Fruit fly (Drosophila melanogaster): ENCODE results near the gene mtDNA-helicase.

Gene mtDNA-helicase

DNA sequence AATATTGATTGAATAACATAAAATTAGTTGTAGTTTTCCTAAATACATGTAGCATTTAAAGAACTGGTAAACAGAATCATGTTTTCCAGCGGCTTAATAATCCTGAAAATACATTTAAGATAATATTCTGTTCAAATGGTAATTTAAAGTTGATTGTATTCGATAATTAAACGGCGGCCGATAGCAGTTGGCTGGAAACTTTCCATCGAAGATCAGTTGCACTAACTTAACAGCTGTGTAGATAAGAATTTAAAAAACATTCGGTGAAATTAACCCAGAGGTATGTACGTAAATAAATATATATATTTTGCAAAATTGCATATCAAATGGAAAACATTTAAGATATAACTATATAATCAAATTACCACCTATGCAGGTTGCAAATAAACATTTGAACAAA is 26.7 kb upstream of the mtDNA-helicase start, which contains the start of gene CG4594 (continued):
- TF ChIP-seq HHEX (GFP tag; optimal IDR thresholded peaks at IDR 0.05) (no peak), CG14860 (GFP tag; IDR thresholded peaks at IDR 0.05; ENCODE audit: partially characterized antibody) (0 out of 3 replicates have a peak, but pooled peaks have one; percentile 12), ATbp (GFP tag; optimal IDR thresholded peaks at IDR 0.05) (no peak), wdn (GFP tag; IDR thresholded peaks at IDR 0.05) (no peak), CG1647 (GFP tag; optimal IDR thresholded peaks at IDR 0.05) (no peak), dpn (GFP tag; optimal IDR thresholded peaks at IDR 0.05) (no peak), ttk (GFP tag; IDR thresholded peaks at IDR 0.05) (no peak), ken (GFP tag; IDR thresholded peaks at IDR 0.05) (no peak), MBD-R2 (GFP tag; IDR thresholded peaks at IDR 0.05) (0 out of 2 replicates have a peak, but pooled peaks have one; percentile 8), CG2678 (tag; optimal IDR thresholded peaks at IDR 0.05) (no peak), CG34224 (GFP tag; IDR thresholded peaks at IDR 0.05; ENCODE audit: partially characterized antibody) (0 out of 3 replicates have a peak, but pooled peaks have one; percentile 28), CG10209 (GFP tag; optimal IDR thresholded peaks at IDR 0.05) (no peak), ci (GFP tag; IDR thresholded peaks at IDR 0.05) (no peak), CG10462 (GFP tag; optimal IDR thresholded peaks at IDR 0.05) (no peak), kay (GFP tag; optimal IDR thresholded peaks at IDR 0.05) (no peak), CG9817 (tag; optimal IDR thresholded peaks at IDR 0.05) (no peak), CG6765 (GFP tag; optimal IDR thresholded peaks at IDR 0.05) (no peak), CG43689 (GFP tag; IDR thresholded peaks at IDR 0.05) (no peak), CG32767 (GFP tag; IDR thresholded peaks at IDR 0.05) (no peak), dmrt99B (tag; optimal IDR thresholded peaks at IDR 0.05) (no peak), scrt (GFP tag; optimal IDR thresholded peaks at IDR 0.05) (no peak), CG7556 (GFP tag; optimal IDR thresholded peaks at IDR 0.05) (no peak)

DNA sequence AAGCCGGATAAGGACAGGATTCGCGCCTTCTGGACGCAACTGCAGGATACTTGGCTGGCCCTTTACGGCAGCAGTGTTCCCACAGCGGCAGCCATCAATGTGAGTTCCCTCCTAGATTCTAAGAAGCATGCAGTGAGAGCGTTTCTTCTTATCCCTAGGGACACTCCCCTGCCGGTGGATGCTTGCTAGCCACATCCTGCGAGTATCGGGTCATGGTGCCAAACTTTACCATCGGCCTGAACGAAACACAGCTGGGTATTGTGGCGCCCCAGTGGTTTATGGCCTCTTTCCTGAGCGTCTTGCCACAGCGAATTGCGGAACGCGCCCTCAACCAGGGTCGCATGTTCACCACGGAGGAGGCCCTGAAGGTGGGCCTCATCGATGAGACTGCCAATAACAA is 26.0 kb upstream of the mtDNA-helicase start:
- 0 out of 3 replicates have a peak, but pooled peaks have one; percentile 37 for TF ChIP-seq jigr1 (GFP tag; IDR thresholded peaks at IDR 0.05)
- TF ChIP-seq Ets65A (GFP tag): peak; percentile 67
- peak; percentile 26; the same call in 1 of the 2 replicates for TF ChIP-seq gsb (GFP tag; IDR thresholded peaks at IDR 0.05)
- TF ChIP-seq Opbp (GFP tag; IDR thresholded peaks at IDR 0.05; ENCODE audit: partially characterized antibody): peak; percentile 46; the same call in 1 of the 3 replicates
- no peak for TF ChIP-seq Vsx1 (GFP tag; optimal IDR thresholded peaks at IDR 0.05)
- TF ChIP-seq Med (GFP tag): peak; percentile 56
- TF ChIP-seq CG4707 (GFP tag; optimal IDR thresholded peaks at IDR 0.05): no peak
- TF ChIP-seq CG13894 (tag; optimal IDR thresholded peaks at IDR 0.05): no peak
- 0 out of 2 replicates have a peak, but pooled peaks have one; percentile 26 for TF ChIP-seq bbx (GFP tag; IDR thresholded peaks at IDR 0.05; ENCODE audit: partially characterized antibody)

DNA sequence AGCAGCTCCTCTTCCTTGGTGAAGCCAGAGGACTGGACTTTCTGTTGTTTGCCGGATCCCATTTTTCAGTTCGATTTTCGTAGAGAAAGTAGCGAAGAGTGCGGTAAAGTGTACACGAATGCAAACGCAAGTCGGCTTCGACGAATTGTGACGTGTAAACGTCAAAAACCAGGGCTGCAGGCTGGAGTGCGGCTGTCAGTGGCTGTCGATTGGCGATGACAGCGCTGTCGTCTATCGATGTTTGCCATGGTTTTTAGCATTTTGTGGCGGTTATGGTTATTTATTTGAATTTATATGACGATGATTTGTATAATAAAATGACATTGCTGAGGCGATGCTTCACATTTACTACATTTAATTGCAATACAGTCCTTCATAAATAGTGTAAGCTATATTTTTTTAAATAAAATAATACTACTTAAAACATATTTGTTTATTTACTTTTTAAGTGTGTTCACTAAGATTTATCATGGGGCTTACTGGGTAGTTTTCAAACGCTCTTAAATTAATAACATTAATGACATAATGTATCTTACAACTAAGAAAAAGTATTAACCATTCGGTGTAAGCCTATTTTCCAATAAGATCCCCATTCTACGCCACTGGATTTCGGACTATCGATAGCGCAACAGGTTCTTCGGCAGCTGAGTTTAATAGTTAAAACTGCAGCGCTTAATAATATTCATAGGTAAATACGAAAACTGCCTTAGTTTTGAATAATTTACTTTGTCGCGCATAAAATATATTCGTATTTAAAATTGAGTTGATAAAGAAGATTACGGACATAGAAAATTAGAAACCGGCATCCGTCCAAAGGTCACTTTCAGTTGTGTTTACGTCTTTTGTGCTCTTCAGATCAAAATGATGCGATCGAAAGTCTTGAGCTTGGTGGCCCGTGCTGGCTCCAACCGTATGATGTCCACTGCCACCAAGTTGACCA is 25.0 kb upstream of the mtDNA-helicase start, which contains the start of the genes CG5885 and CG4598:
Gene CG5885, minus strand, starts transcription at position 311 of the 940 bp plus-strand sequence.
Gene CG4598, plus strand, starts transcription at position 599 of the 940 bp plus-strand sequence.
- TF ChIP-seq fd96Cb (tag; optimal IDR thresholded peaks at IDR 0.05): peak; percentile 48
- no peak for TF ChIP-seq peb (GFP tag; IDR thresholded peaks at IDR 0.05)
- TF ChIP-seq Kr (GFP tag; optimal IDR thresholded peaks at IDR 0.05): no peak
- peak; percentile 39; the same call in 1 of the 2 replicates for TF ChIP-seq ssp (GFP tag; IDR thresholded peaks at IDR 0.05)
- TF ChIP-seq ERR (GFP tag; optimal IDR thresholded peaks at IDR 0.05): no peak
- no peak for TF ChIP-seq GATAe (GFP tag; conservative IDR thresholded peaks at IDR 0.05)
- peak; percentile 65 for TF ChIP-seq PHDP (tag; optimal IDR thresholded peaks at IDR 0.05)
- peak; percentile 81 for TF ChIP-seq row (GFP tag; IDR thresholded peaks at IDR 0.05)
- no peak for TF ChIP-seq danr (GFP tag; IDR thresholded peaks at IDR 0.05)
- no peak for TF ChIP-seq CG17802 (tag; optimal IDR thresholded peaks at IDR 0.05)
- TF ChIP-seq stwl (tag; optimal IDR thresholded peaks at IDR 0.05): peak; percentile 71
- peak; percentile 43; the same call in 2 of the 3 replicates for TF ChIP-seq Aef1 (GFP tag; IDR thresholded peaks at IDR 0.05)
- TF ChIP-seq CG8290 (GFP tag; optimal IDR thresholded peaks at IDR 0.05): peak; percentile 46
- peak in 1 of 2 experiments; percentile 76 for TF ChIP-seq CG8290 (tag; optimal IDR thresholded peaks at IDR 0.05)
- TF ChIP-seq Ptx1 (GFP tag; IDR thresholded peaks at IDR 0.05): peak; percentile 62
- no peak for TF ChIP-seq CG10274 (GFP tag; optimal IDR thresholded peaks at IDR 0.05)
- no peak; the same call in 1 of the 2 replicates for TF ChIP-seq klu (GFP tag; IDR thresholded peaks at IDR 0.05)

Measured in whole organism, embryonic.